Worm (Caenorhabditis elegans) whole organism, L1 larva: Measurements from ENCODE around the gene mtl-2.

Source experiments
- egl-13 ChIP-seq: sonication (generic microtip); optimal IDR thresholded peaks from 2 replicates; lab custom pipeline; 2016; ENCODE audit warnings: missing genotype, missing genetic modification reagents, missing genetic modification characterization, missing compliant biosample characterization
- egl-27 ChIP-seq, 2 experiments: fragments of 150-350 bp in 1 of 2; sonication (generic microtip); optimal IDR thresholded peaks; 3 replicates each; lab custom pipeline; 2017 to 2018; ENCODE audit warnings: missing biosample characterization in 2 of 2, missing genetic modification characterization in 2 of 2, missing genetic modification reagents in 2 of 2
- nhr-11 ChIP-seq: fragments of 150-350 bp; optimal IDR thresholded peaks from 2 replicates; lab custom pipeline; 2014; ENCODE audit warnings: missing biosample characterization, missing genetic modification characterization
- nhr-28 ChIP-seq: fragments of 150-350 bp; optimal IDR thresholded peaks from 2 replicates; lab custom pipeline; 2014; ENCODE audit warnings: missing biosample characterization, missing genetic modification characterization
- nhr-77 ChIP-seq: fragments of 150-350 bp; optimal IDR thresholded peaks from 2 replicates; lab custom pipeline; 2014; ENCODE audit warnings: missing biosample characterization, missing genetic modification characterization
- pag-3 ChIP-seq: sonication (generic microtip); optimal IDR thresholded peaks from 2 replicates; lab custom pipeline; 2017; ENCODE audit warnings: missing genetic modification characterization, mild to moderate bottlenecking, missing compliant biosample characterization, antibody characterized with exemption, borderline replicate concordance; ENCODE audit not compliant: insufficient read depth
- unc-130 ChIP-seq: fragments of 150-350 bp; optimal IDR thresholded peaks from 2 replicates; lab custom pipeline; 2017; ENCODE audit warnings: missing biosample characterization, missing genetic modification characterization, inconsistent platforms
- ztf-11 ChIP-seq, 2 experiments: sonication (generic microtip); optimal IDR thresholded peaks; 2 replicates each; lab custom pipeline; 2016 to 2017; ENCODE audit warnings: missing genetic modification characterization in 2 of 2, missing biosample characterization in 1 of 2, missing compliant biosample characterization in 1 of 2

DNA sequence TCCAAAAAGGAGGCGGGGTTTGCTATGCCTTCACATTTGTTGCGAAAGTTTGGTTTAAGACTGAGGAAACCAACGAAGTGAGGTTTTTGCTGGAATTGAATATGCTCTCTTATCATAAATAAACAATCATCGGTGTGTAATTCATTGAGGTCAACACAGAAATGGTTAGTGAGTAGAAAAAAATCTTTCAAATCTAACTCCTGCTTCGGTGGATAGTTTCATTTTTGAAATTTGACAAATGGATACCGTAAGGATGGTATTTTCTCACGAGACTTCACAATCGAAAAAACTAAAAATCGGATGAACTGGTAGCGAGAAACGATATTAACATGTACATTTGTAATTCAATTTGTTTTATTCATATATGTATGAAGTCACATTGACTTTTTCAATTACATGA, 37.7 kb downstream of the mtl-2 start, which contains the start of gene eol-1:
- TF ChIP-seq nhr-77 (tag; lab: Kevin White, UChicago) (no peak), egl-27 (tag; optimal IDR thresholded peaks at IDR 0.05; lab: Kevin White, UChicago) (no peak), ztf-11 (tag; optimal IDR thresholded peaks at IDR 0.05; lab: Kevin White, UChicago) (no peak), nhr-11 (no peak), pag-3 (tag; lab: Kevin White, UChicago) (no peak), unc-130 (tag; lab: Kevin White, UChicago) (no peak), egl-13 (tag; lab: Kevin White, UChicago) (no peak), nhr-28 (tag; lab: Kevin White, UChicago) (no peak)
